Worm (Caenorhabditis elegans) whole organism, late embryonic: ENCODE measurements around the gene sel-5.

Experiments used
- ama-1 ChIP-seq: fragments of 150-350 bp; optimal IDR thresholded peaks from 2 replicates; lab custom pipeline; 2014
- dmd-4 ChIP-seq: sonication (generic microtip); optimal IDR thresholded peaks from 2 replicates; lab custom pipeline; 2016; ENCODE audit warnings: borderline replicate concordance, missing genetic modification characterization, missing compliant biosample characterization
- fkh-10 ChIP-seq: fragments of 150-350 bp; optimal IDR thresholded peaks from 2 replicates; lab custom pipeline; 2014; ENCODE audit warnings: missing biosample characterization, missing genetic modification reagents, missing genetic modification characterization
- lin-11 ChIP-seq: fragments of 200-800 bp; sonication (Bioruptor generic); optimal IDR thresholded peaks from 2 replicates; lab custom pipeline; 2018; ENCODE audit warnings: mild to moderate bottlenecking, missing genetic modification characterization, missing compliant biosample characterization
- nhr-232 ChIP-seq: sonication (generic microtip); optimal IDR thresholded peaks from 2 replicates; lab custom pipeline; 2016; ENCODE audit warnings: missing genetic modification characterization, missing compliant biosample characterization
- pha-4 ChIP-seq: fragments of 150-350 bp; optimal IDR thresholded peaks from 2 replicates; lab custom pipeline; 2018; ENCODE audit warnings: missing biosample characterization, missing genetic modification reagents, missing genetic modification characterization
- tbx-2 ChIP-seq: sonication (generic microtip); optimal IDR thresholded peaks from 2 replicates; lab custom pipeline; 2016; ENCODE audit warnings: missing genetic modification characterization, missing compliant biosample characterization

DNA sequence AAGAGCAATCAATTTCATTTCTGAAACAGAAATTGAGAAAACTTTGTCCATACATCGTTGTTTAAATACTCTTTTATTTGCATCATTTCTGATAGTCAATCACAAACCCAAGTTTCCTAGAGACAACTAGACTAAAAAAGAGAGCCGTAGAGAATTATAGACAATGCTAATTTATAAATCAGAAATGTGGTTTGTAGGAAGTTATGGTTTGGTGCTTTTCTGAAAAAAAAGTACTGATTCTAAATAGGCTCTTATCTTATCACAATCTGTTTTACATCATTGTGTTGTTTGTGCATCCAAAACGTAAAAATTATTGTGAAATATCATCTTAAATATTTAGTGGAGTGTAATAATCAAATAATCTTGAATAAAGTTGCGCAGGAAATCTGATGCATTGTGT, 37.6 kb downstream of the sel-5 start, which contains the start of gene ugt-62:
- no peak for TF ChIP-seq dmd-4
- TF ChIP-seq tbx-2 (tag; lab: Kevin White, UChicago) = no peak
- no peak for TF ChIP-seq lin-11 (tag; lab: Kevin White, UChicago)
- TF ChIP-seq fkh-10 (GFP tag; lab: Kevin White, UChicago) = no peak
- TF ChIP-seq ama-1 (lab: Kevin White, UChicago) = no peak
- TF ChIP-seq nhr-232 (tag; lab: Kevin White, UChicago) = no peak
- no peak for TF ChIP-seq pha-4
